Fruit fly (Drosophila melanogaster): ENCODE measurements around the gene boss.
A peak's percentile ranks its signal among the peaks of the same experiment; 100 is the strongest.

boss gene

DNA sequence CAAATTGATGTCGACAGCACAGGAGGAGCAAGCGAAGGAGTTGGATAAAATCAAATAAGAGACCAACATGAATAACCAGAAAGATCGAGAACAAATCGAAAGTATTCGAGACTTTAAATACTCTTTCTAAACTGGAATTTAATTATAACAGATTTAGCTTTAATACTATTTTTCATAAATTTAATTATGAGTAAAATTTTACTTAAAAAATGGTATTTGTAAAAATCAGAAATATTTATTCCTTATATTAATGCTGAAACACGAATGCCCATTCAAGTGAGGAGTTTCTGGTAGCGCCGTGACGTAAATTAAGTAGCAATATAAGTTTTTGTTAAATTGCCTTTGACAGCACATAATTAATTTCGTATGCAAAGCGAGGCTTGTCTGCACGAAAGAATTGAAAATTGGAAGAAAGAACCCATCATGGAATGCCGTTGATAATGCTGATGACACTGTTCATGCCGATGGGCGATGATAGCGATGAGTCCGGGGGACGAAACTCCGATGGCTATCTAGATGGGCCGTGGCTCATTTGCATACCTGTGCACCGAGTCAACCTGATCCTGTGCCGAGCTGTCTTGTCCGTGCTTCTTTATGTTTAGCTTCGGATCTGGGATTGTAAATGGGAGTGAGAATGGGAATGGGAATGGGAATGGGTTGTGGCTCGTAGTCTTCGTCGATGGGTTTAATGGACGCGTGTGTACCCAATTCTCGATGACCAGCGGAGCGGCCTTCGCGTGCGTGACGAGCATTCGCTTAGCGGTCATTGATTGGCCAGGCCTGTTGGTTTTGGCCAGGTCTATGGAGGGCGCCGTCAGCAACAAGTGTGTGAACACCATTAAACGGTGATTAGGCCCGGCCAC, 51.2 kb downstream of the boss start (continued):
- TF ChIP-seq Sox14 (GFP tag; optimal IDR thresholded peaks at IDR 0.05) (peak; percentile 24), Eip93F (GFP tag; optimal IDR thresholded peaks at IDR 0.05) (no peak), vri (GFP tag; optimal IDR thresholded peaks at IDR 0.05) (no peak), CG6163 (GFP tag; IDR thresholded peaks at IDR 0.05) (peak; percentile 17; the same call in 1 of the 3 replicates), cyc (GFP tag; optimal IDR thresholded peaks at IDR 0.05) (peak; percentile 7), Eip75B (GFP tag; optimal IDR thresholded peaks at IDR 0.05) (no peak), CG11762 (GFP tag; optimal IDR thresholded peaks at IDR 0.05; ENCODE audit: insufficient read depth) (no peak), CG8632 (GFP tag; optimal IDR thresholded peaks at IDR 0.05) (no peak), fd85E (GFP tag; optimal IDR thresholded peaks at IDR 0.05) (no peak), CG3032 (tag; optimal IDR thresholded peaks at IDR 0.05) (peak; percentile 79), CG8319 (GFP tag; optimal IDR thresholded peaks at IDR 0.05) (no peak), Smox (GFP tag; optimal IDR thresholded peaks at IDR 0.05) (peak; percentile 18), Ets21C (GFP tag; optimal IDR thresholded peaks at IDR 0.05) (no peak), pdm3 (GFP tag; optimal IDR thresholded peaks at IDR 0.05) (no peak), CG32006 (GFP tag; optimal IDR thresholded peaks at IDR 0.05) (peak; percentile 60), Ets96B (tag; optimal IDR thresholded peaks at IDR 0.05) (peak; percentile 67), CG10669 (GFP tag; optimal IDR thresholded peaks at IDR 0.05) (peak; percentile 52), CG16779 (tag; optimal IDR thresholded peaks at IDR 0.05) (no peak), Eip78C (GFP tag) (peak; percentile 69), Blimp-1 (GFP tag; optimal IDR thresholded peaks at IDR 0.05) (no peak)

DNA sequence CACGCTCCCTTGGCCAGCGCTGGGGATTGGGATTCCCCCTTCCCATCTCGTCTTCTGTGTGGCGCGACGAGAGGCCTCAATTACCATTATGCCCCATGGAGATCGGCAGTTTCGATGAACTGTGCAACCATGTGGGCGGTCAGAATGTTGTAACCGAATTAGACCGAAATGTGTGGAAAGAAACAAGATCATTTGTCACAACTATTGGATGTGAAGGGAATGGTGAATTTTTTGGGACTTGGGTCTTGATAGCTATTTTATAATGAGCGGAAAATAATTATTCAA, 51.8 kb downstream of the boss start:
- TF ChIP-seq svp (GFP tag): no peak
- no peak for TF ChIP-seq CG15336 (GFP tag; IDR thresholded peaks at IDR 0.05)
- TF ChIP-seq Sox14 (GFP tag; optimal IDR thresholded peaks at IDR 0.05): no peak
- no peak for TF ChIP-seq CG11902 (GFP tag; optimal IDR thresholded peaks at IDR 0.05)
- TF ChIP-seq CG1621 (tag; optimal IDR thresholded peaks at IDR 0.05): no peak
- no peak for TF ChIP-seq CG16779 (tag; optimal IDR thresholded peaks at IDR 0.05)
- TF ChIP-seq esn (GFP tag; optimal IDR thresholded peaks at IDR 0.05): no peak
- no peak for TF ChIP-seq CG3032 (tag; optimal IDR thresholded peaks at IDR 0.05)
- no peak for TF ChIP-seq CG10631 (GFP tag; optimal IDR thresholded peaks at IDR 0.05)
- TF ChIP-seq dsx (GFP tag; optimal IDR thresholded peaks at IDR 0.05; ENCODE audit: poor library complexity, severe bottlenecking): no peak
- TF ChIP-seq Hr39 (GFP tag; optimal IDR thresholded peaks at IDR 0.05): no peak
- no peak for TF ChIP-seq Eip75B (GFP tag; optimal IDR thresholded peaks at IDR 0.05)
- no peak for TF ChIP-seq Smox (GFP tag; optimal IDR thresholded peaks at IDR 0.05)

DNA sequence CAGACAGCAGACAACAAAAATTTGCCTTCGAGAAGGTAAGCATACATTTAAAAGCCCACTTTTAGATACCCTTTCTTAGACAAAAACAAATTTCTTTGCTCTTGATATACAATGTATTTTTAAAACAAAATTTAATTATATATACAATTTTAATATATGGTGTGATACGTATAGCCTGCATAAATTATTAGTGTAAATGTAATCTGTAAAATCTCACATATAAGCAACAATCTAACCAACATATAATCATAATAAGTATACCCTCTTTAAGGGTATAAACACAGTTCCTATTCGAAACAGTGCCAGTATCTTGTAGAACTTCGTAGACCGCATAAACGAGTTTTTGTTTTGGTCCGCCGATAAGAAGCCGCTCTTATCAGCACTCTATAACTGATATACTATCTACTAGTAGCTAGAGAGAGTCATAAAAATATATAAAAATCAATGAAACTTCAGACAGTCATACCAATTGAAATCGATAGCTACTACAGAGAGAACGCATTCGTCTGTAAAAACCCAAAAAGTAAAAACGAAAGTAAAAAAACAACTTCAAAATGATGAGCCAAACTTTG, 52.6 kb downstream of the boss start, which contains the start of gene Kaz-m1:
Gene Kaz-m1, plus strand, starts transcription at position 460 of the 572 bp plus-strand sequence.
- TF ChIP-seq ss (GFP tag; optimal IDR thresholded peaks at IDR 0.05) (no peak), CG3032 (tag; optimal IDR thresholded peaks at IDR 0.05) (peak; percentile 29), CG8319 (GFP tag; optimal IDR thresholded peaks at IDR 0.05) (no peak), CG7368 (GFP tag; optimal IDR thresholded peaks at IDR 0.05) (no peak), CG10631 (GFP tag; optimal IDR thresholded peaks at IDR 0.05) (peak; percentile 28), Eip78C (GFP tag) (peak; percentile 27), Ets96B (tag; optimal IDR thresholded peaks at IDR 0.05) (peak; percentile 22), topi (GFP tag; optimal IDR thresholded peaks at IDR 0.05) (no peak), dsx (GFP tag; optimal IDR thresholded peaks at IDR 0.05; ENCODE audit: poor library complexity, severe bottlenecking) (peak; percentile 22), net (GFP tag; optimal IDR thresholded peaks at IDR 0.05) (no peak)
